Worm (Caenorhabditis elegans) whole organism, early embryonic: ENCODE data around the gene srv-14.

Experiments used
- ama-1 ChIP-seq: fragments of 150-350 bp; optimal IDR thresholded peaks from 2 replicates; lab custom pipeline; 2014
- ceh-36 ChIP-seq: sonication (generic microtip); optimal IDR thresholded peaks from 2 replicates; lab custom pipeline; 2016; ENCODE audit warnings: missing genetic modification characterization, inconsistent platforms, missing compliant biosample characterization
- ets-7 ChIP-seq: sonication (generic microtip); optimal IDR thresholded peaks from 2 replicates; lab custom pipeline; 2016; ENCODE audit warnings: missing genotype, missing genetic modification characterization, missing compliant biosample characterization
- flt-1 ChIP-seq: fragments of 200-800 bp; sonication (Bioruptor generic); IDR thresholded peaks from 2 replicates; pipeline ENCODE4 v1.3.6; 2022; ENCODE audit warnings: missing genetic modification characterization, missing compliant biosample characterization

- TF ChIP-seq ceh-36 = no peak
- no peak for TF ChIP-seq flt-1
- no peak for TF ChIP-seq ama-1 (lab: Kevin White, UChicago)
- no peak for TF ChIP-seq ets-7
These were observed 7.1 kb upstream of the srv-14 start, which contains the start of gene Y105C5B.5 for ce11 chrIV:15901123-15901522.
